Worm (Caenorhabditis elegans) whole organism, L4/young adult: ENCODE data around the gene F15A8.1.

Source experiments
- W03F9.2 ChIP-seq: fragments of 150-350 bp; optimal IDR thresholded peaks from 2 replicates; lab custom pipeline; 2014; ENCODE audit warnings: missing biosample characterization, missing genetic modification characterization
- dao-5 ChIP-seq: sonication (generic microtip); optimal IDR thresholded peaks from 2 replicates; lab custom pipeline; 2016; ENCODE audit warnings: missing genotype, missing genetic modification characterization, moderate library complexity, missing compliant biosample characterization
- him-1 ChIP-seq: sonication (generic microtip); optimal IDR thresholded peaks from 2 replicates; lab custom pipeline; 2016; ENCODE audit warnings: missing genotype, missing genetic modification reagents, missing genetic modification characterization, missing compliant biosample characterization

Gene F15A8.1

DNA sequence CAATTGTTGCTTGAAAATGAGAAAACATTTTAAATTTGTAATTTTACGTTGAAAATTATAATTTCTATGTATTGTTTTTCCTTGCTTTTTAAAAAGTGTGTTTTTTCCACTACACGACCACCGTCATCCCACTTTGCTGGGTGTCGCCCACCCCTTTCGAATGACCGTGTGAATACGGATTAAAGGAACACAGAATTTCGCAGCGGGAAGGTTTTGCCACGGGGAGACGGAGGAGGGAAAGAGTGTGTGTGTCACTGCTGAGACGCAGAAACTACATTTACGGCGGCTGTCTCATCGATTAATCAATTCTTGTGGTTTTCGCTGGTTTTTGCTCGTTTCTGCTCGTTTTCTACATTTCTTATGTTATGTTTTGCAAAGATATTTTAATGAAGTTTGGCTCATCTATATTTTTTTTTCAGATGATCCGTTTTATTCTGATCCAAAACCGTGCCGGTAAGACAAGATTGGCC, 17.1 kb downstream of the F15A8.1 start, which contains the start of gene aps-2:
Gene aps-2 (plus strand): TSS at position 420 of the 470 bp plus-strand sequence.
- TF ChIP-seq dao-5 (tag; lab: Kevin White, UChicago) (no peak), him-1 (tag; lab: Kevin White, UChicago) (no peak), W03F9.2 (tag; lab: Kevin White, UChicago) (no peak)

- TF ChIP-seq dao-5 (tag; lab: Kevin White, UChicago) = no peak
- peak; percentile 35 for TF ChIP-seq W03F9.2 (tag; lab: Kevin White, UChicago)
Measured at ce11 chrX:4462390-4462789, 21.6 kb downstream of the F15A8.1 start, which contains the start of gene atg-16.1. TSS of gene atg-16.1 (minus strand) at chrX:4462465.

DNA sequence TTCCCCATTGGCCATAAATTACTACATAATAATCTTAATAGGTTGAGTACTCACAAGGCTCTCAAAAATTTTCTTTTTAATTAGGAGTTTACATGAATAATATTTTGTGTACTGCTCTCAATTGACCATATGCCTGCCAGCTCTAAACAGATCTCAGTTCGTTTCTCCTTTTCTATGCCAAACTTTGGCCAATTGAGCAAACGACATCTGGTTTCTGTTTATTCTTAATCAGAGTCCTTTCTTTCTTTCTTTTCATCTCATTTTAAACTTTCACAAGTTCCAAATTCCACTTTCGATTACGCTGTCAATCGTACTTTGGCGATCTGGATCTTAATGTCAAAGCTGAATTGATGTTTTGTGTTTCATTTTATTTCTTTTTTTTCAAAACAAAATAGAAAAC, 23.6 kb downstream of the F15A8.1 start:
- no peak for TF ChIP-seq him-1 (tag; lab: Kevin White, UChicago)
- TF ChIP-seq W03F9.2 (tag; lab: Kevin White, UChicago) = no peak
- no peak for TF ChIP-seq dao-5 (tag; lab: Kevin White, UChicago)

ce11 chrX:4466218-4466617, 25.5 kb downstream of the F15A8.1 start, which contains the start of gene nmur-3:
TSS of gene nmur-3 (plus strand) at chrX:4466518.
- TF ChIP-seq W03F9.2 (tag; lab: Kevin White, UChicago) = no peak
- no peak for TF ChIP-seq him-1 (tag; lab: Kevin White, UChicago)
- TF ChIP-seq dao-5 (tag; lab: Kevin White, UChicago) = no peak

- no peak for TF ChIP-seq dao-5 (tag; lab: Kevin White, UChicago)
- peak; percentile 82 for TF ChIP-seq W03F9.2 (tag; lab: Kevin White, UChicago)
- peak; percentile 39 for TF ChIP-seq him-1 (tag; lab: Kevin White, UChicago)
Measured at ce11 chrX:4469297-4469816, 28.6 kb downstream of the F15A8.1 start, which contains the start of gene asb-2. TSS of gene asb-2 (plus strand) at chrX:4469766.

ce11 chrX:4478503-4478902, 37.8 kb downstream of the F15A8.1 start:
- TF ChIP-seq W03F9.2 (tag; lab: Kevin White, UChicago) (no peak), him-1 (tag; lab: Kevin White, UChicago) (no peak), dao-5 (tag; lab: Kevin White, UChicago) (no peak)

- TF ChIP-seq W03F9.2 (tag; lab: Kevin White, UChicago) (no peak), him-1 (tag; lab: Kevin White, UChicago) (no peak), dao-5 (tag; lab: Kevin White, UChicago) (no peak)
Measured at ce11 chrX:4479960-4480359, 39.2 kb downstream of the F15A8.1 start.

ce11 chrX:4480800-4481199, 40.1 kb downstream of the F15A8.1 start:
- no peak for TF ChIP-seq him-1 (tag; lab: Kevin White, UChicago)
- TF ChIP-seq dao-5 (tag; lab: Kevin White, UChicago) = no peak
- TF ChIP-seq W03F9.2 (tag; lab: Kevin White, UChicago) = no peak

DNA sequence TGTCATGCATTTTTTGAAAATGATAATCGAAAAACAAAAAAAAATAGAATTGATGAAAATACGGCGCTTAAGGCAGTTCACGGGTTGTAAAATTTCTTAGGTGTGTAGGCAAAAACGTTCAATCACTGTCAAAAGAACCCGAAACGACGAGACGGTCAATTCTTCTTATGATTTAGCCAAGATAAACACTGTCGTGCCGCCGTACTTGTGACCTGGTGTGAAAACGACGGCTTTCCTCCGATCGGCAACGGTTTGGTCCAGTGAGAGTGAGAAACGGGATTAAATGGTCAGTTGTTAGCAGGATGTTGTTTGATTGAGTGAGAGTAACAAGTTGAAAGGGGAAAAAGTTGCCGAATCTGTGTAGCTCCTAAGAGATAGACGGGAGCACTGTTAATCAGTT, 43.3 kb downstream of the F15A8.1 start:
- no peak for TF ChIP-seq dao-5 (tag; lab: Kevin White, UChicago)
- no peak for TF ChIP-seq W03F9.2 (tag; lab: Kevin White, UChicago)
- no peak for TF ChIP-seq him-1 (tag; lab: Kevin White, UChicago)

DNA sequence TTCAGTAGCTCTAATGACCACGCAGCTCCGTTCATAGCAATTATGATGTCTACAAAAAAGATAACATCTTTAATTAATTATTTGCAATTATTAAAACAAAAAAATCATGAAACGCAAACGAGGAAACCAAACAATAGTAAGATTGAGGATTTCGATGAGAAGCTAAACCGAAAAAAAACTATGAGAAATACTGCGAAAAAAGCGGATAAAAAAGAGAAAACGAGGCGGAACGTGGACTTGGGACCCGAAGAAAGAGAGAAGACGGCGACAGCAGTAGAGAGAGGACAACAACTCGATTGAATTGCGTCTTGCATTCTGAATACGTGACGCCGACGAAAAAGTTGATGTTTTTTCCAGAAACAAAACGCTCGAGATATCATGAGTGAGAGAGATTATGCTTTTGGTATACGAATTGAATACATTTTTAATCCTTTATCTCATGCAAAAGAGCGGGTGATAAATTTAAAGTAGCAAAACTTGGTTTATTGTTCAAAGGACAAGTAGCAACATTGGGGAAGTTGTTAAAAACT, 48.1 kb downstream of the F15A8.1 start, which contains the start of gene ncr-1:
Gene ncr-1 (minus strand): TSS at position 51 of the 530 bp plus-strand sequence.
- TF ChIP-seq him-1 (tag; lab: Kevin White, UChicago) (no peak), dao-5 (tag; lab: Kevin White, UChicago) (no peak), W03F9.2 (tag; lab: Kevin White, UChicago) (no peak)

ce11 chrX:4490400-4490799, 49.7 kb downstream of the F15A8.1 start:
- no peak for TF ChIP-seq W03F9.2 (tag; lab: Kevin White, UChicago)
- TF ChIP-seq dao-5 (tag; lab: Kevin White, UChicago) = no peak
- TF ChIP-seq him-1 (tag; lab: Kevin White, UChicago) = no peak
